Fruit fly (Drosophila melanogaster) whole organism, embryonic: ENCODE measurements around the gene Eo.

ENCODE experiments used
- CG12744 ChIP-seq: fragments of 200-800 bp; sonication (Bioruptor generic); optimal IDR thresholded peaks from 2 replicates; lab custom pipeline; 2016; ENCODE audit warnings: missing biosample characterization, missing genetic modification characterization
- CG13894 ChIP-seq: fragments of 200-800 bp; sonication (Bioruptor generic); optimal IDR thresholded peaks from 3 replicates; lab custom pipeline; 2018; ENCODE audit warnings: missing biosample characterization, mild to moderate bottlenecking, missing genetic modification characterization, moderate library complexity
- CG15269 ChIP-seq: fragments of 200-800 bp; sonication (Bioruptor generic); optimal IDR thresholded peaks from 2 replicates; lab custom pipeline; 2018; ENCODE audit warnings: missing biosample characterization, mild to moderate bottlenecking, missing genetic modification characterization, moderate library complexity
- Nf-YB ChIP-seq: fragments of 200-800 bp; sonication (Bioruptor generic); optimal IDR thresholded peaks from 3 replicates; lab custom pipeline; 2019; ENCODE audit warnings: missing biosample characterization, mild to moderate bottlenecking, missing genetic modification characterization, moderate library complexity
- Pdp1 ChIP-seq, 2 experiments: fragments of 200-800 bp; sonication (Bioruptor generic); optimal IDR thresholded peaks; 3 replicates each; lab custom pipeline; 2016; ENCODE audit warnings: missing biosample characterization in 2 of 2, missing genetic modification characterization in 2 of 2, mild to moderate bottlenecking in 1 of 2, moderate library complexity in 1 of 2
- chinmo ChIP-seq: fragments of 200-800 bp; sonication (Bioruptor generic); IDR thresholded peaks from 4 replicates; pipeline ENCODE4 v1.3.6; 2022; ENCODE audit warnings: missing biosample characterization, missing genetic modification characterization; ENCODE audit not compliant: partially characterized antibody
- fru ChIP-seq: fragments of >200 bp; optimal IDR thresholded peaks from 2 replicates; lab custom pipeline; 2017
- oc ChIP-seq: fragments of 200-800 bp; sonication (Bioruptor generic); optimal IDR thresholded peaks from 2 replicates; lab custom pipeline; 2018; ENCODE audit warnings: missing biosample characterization, mild to moderate bottlenecking, missing genetic modification characterization, moderate library complexity
- sqz ChIP-seq: fragments of 200-800 bp; sonication (Bioruptor generic); optimal IDR thresholded peaks from 3 replicates; lab custom pipeline; 2018; ENCODE audit warnings: missing biosample characterization, mild to moderate bottlenecking, missing genetic modification characterization

The Eo gene

dm6 chrX:14866911-14867310 is 51.7 kb downstream of the Eo start:
- peak; percentile 42 for TF ChIP-seq CG15269 (tag; lab: Kevin White, UChicago)
- TF ChIP-seq CG12744 (GFP tag; lab: Kevin White, UChicago): no peak
- TF ChIP-seq Pdp1 (GFP tag; optimal IDR thresholded peaks at IDR 0.05; lab: Kevin White, UChicago): peak in 1 of 2 experiments; percentile 68
- no peak for TF ChIP-seq fru (lab: Kevin White, UChicago)
- TF ChIP-seq CG13894: peak; percentile 50
- 0 out of 4 replicates have a peak, but pooled peaks have one; percentile 68 for TF ChIP-seq chinmo (GFP tag; lab: Robert Waterston, UW)
- peak; percentile 71 for TF ChIP-seq sqz (GFP tag; lab: Kevin White, UChicago)
- peak; percentile 20 for TF ChIP-seq oc (tag; lab: Kevin White, UChicago)
- peak; percentile 6 for TF ChIP-seq Nf-YB (GFP tag; lab: Kevin White, UChicago)
